Worm (Caenorhabditis elegans) whole organism, L4 larva: ENCODE results near the gene nhx-5.

Source experiments
- F37D6.2 ChIP-seq: sonication (generic microtip); optimal IDR thresholded peaks from 2 replicates; lab custom pipeline; 2016; ENCODE audit warnings: mild to moderate bottlenecking, missing genetic modification characterization, missing compliant biosample characterization
- R02D3.7 ChIP-seq: fragments of 150-350 bp; sonication (generic microtip); optimal IDR thresholded peaks from 3 replicates; lab custom pipeline; 2014; ENCODE audit warnings: missing biosample characterization, missing genetic modification characterization
- T26A8.4 ChIP-seq: fragments of 200-800 bp; sonication (Bioruptor generic); IDR thresholded peaks from 2 replicates; pipeline ENCODE4 v1.3.6; 2022; ENCODE audit warnings: missing genetic modification characterization, missing compliant biosample characterization
- Y5F2A.4 ChIP-seq: fragments of 200-800 bp; sonication (Bioruptor generic); optimal IDR thresholded peaks from 2 replicates; lab custom pipeline; 2018; ENCODE audit warnings: mild to moderate bottlenecking, missing genetic modification characterization, missing compliant biosample characterization
- ZK546.5 ChIP-seq, 2 experiments: sonication (generic microtip); optimal IDR thresholded peaks; 2 replicates each; lab custom pipeline; 2017; ENCODE audit warnings: missing biosample characterization in 2 of 2, missing genetic modification characterization in 2 of 2
- aha-1 ChIP-seq: fragments of 150-350 bp; peaks from one replicate; lab custom pipeline; 2014; ENCODE audit warnings: missing biosample characterization, missing genetic modification characterization
- ceh-20 ChIP-seq: fragments of 200-800 bp; sonication (Bioruptor generic); IDR thresholded peaks from 2 replicates; pipeline ENCODE4 v1.3.6; 2022; ENCODE audit warnings: missing genetic modification reagents, missing genetic modification characterization, missing compliant biosample characterization
- ceh-82 ChIP-seq: sonication (generic microtip); optimal IDR thresholded peaks from 2 replicates; lab custom pipeline; 2017; ENCODE audit warnings: missing biosample characterization, missing genetic modification characterization
- cey-2 ChIP-seq: sonication (generic microtip); optimal IDR thresholded peaks from 3 replicates; lab custom pipeline; 2017; ENCODE audit warnings: missing genetic modification characterization, mild to moderate bottlenecking, missing compliant biosample characterization, antibody characterized with exemption, borderline replicate concordance; ENCODE audit not compliant: insufficient read depth
- daf-12 ChIP-seq: fragments of 150-350 bp; optimal IDR thresholded peaks from 2 replicates; lab custom pipeline; 2014; ENCODE audit warnings: missing biosample characterization, missing genetic modification reagents, missing genetic modification characterization
- dpl-1 ChIP-seq: fragments of 150-350 bp; optimal IDR thresholded peaks from 2 replicates; lab custom pipeline; 2014; ENCODE audit warnings: missing biosample characterization, missing genetic modification reagents, missing genetic modification characterization
- dve-1 ChIP-seq: sonication (generic microtip); optimal IDR thresholded peaks from 2 replicates; lab custom pipeline; 2017; ENCODE audit warnings: antibody characterized with exemption, mild to moderate bottlenecking, missing genetic modification characterization, missing compliant biosample characterization; ENCODE audit not compliant: insufficient read depth
- egl-27 ChIP-seq: sonication (generic microtip); optimal IDR thresholded peaks from 3 replicates; lab custom pipeline; 2017; ENCODE audit warnings: missing biosample characterization, missing genetic modification reagents, missing genetic modification characterization
- egl-43 ChIP-seq: fragments of 200-800 bp; sonication (Bioruptor generic); IDR thresholded peaks from 2 replicates; pipeline ENCODE4 v1.3.6; 2022; ENCODE audit warnings: missing genetic modification reagents, missing genetic modification characterization, missing compliant biosample characterization
- fkh-10 ChIP-seq: fragments of 150-350 bp; optimal IDR thresholded peaks from 2 replicates; lab custom pipeline; 2014; ENCODE audit warnings: missing biosample characterization, missing genetic modification reagents, missing genetic modification characterization
- fos-1 ChIP-seq: fragments of 150-350 bp; optimal IDR thresholded peaks from 2 replicates; lab custom pipeline; 2014; ENCODE audit warnings: missing biosample characterization, missing genetic modification characterization
- hif-1 ChIP-seq, 2 experiments: sonication (generic microtip); optimal IDR thresholded peaks; 2 replicates each; lab custom pipeline; 2016 to 2017; ENCODE audit warnings: missing compliant biosample characterization in 2 of 2, missing genetic modification characterization in 2 of 2, missing genetic modification reagents in 2 of 2, missing genotype in 2 of 2, mild to moderate bottlenecking in 1 of 2
- hlh-30 ChIP-seq: sonication (generic microtip); optimal IDR thresholded peaks from 2 replicates; lab custom pipeline; 2017; ENCODE audit warnings: antibody characterized with exemption, mild to moderate bottlenecking, missing genetic modification characterization, missing compliant biosample characterization; ENCODE audit not compliant: insufficient read depth
- hmg-1.1 ChIP-seq: fragments of 200-800 bp; sonication (Bioruptor generic); IDR thresholded peaks from 2 replicates; pipeline ENCODE4 v1.3.6; 2022; ENCODE audit warnings: missing genetic modification reagents, missing genetic modification characterization, missing compliant biosample characterization
- jun-1 ChIP-seq: fragments of 150-350 bp; optimal IDR thresholded peaks from 2 replicates; lab custom pipeline; 2014; ENCODE audit warnings: missing biosample characterization, missing genetic modification reagents, missing genetic modification characterization
- lin-38 ChIP-seq: fragments of 200-800 bp; sonication (Bioruptor generic); IDR thresholded peaks from 2 replicates; pipeline ENCODE4 v1.3.6; 2022; ENCODE audit warnings: missing genetic modification reagents, missing genetic modification characterization, missing compliant biosample characterization
- lsy-2 ChIP-seq, 2 experiments: fragments of 150-350 bp in 1 of 2; sonication (generic microtip) in 1 of 2; optimal IDR thresholded peaks; 2 replicates each; lab custom pipeline; 2014 to 2017; ENCODE audit warnings: missing biosample characterization in 2 of 2, missing genetic modification characterization in 2 of 2
- mdl-1 ChIP-seq, 2 experiments: fragments of 150-350 bp in 1 of 2; sonication (generic microtip) in 1 of 2; optimal IDR thresholded peaks; 2 replicates each; lab custom pipeline; 2014 to 2017; ENCODE audit warnings: missing biosample characterization in 2 of 2, missing genetic modification characterization in 2 of 2
- mes-2 ChIP-seq: sonication (generic microtip); optimal IDR thresholded peaks from 2 replicates; lab custom pipeline; 2016; ENCODE audit warnings: missing genotype, mild to moderate bottlenecking, missing genetic modification characterization, missing compliant biosample characterization; ENCODE audit not compliant: poor library complexity, severe bottlenecking
- mxl-2 ChIP-seq: fragments of 200-800 bp; sonication (Bioruptor generic); conservative IDR thresholded peaks from 2 replicates; pipeline ENCODE4 v1.3.6; 2022; ENCODE audit warnings: missing genetic modification reagents, missing genetic modification characterization, missing compliant biosample characterization
- nhr-102 ChIP-seq: sonication (generic microtip); optimal IDR thresholded peaks from 2 replicates; lab custom pipeline; 2016; ENCODE audit warnings: mild to moderate bottlenecking, missing genetic modification characterization, moderate library complexity, missing compliant biosample characterization
- nhr-11 ChIP-seq: fragments of 150-350 bp; optimal IDR thresholded peaks from 2 replicates; lab custom pipeline; 2014; ENCODE audit warnings: missing biosample characterization, missing genetic modification characterization
- nhr-111 ChIP-seq: fragments of 200-800 bp; sonication (Bioruptor generic); optimal IDR thresholded peaks from 2 replicates; lab custom pipeline; 2018; ENCODE audit warnings: mild to moderate bottlenecking, missing genetic modification characterization, missing compliant biosample characterization
- nhr-25 ChIP-seq: sonication (generic microtip); optimal IDR thresholded peaks from 2 replicates; lab custom pipeline; 2017; ENCODE audit warnings: missing genetic modification characterization, mild to moderate bottlenecking, missing compliant biosample characterization, antibody characterized with exemption, moderate library complexity, borderline replicate concordance; ENCODE audit not compliant: insufficient read depth
- nhr-28 ChIP-seq: fragments of 150-350 bp; optimal IDR thresholded peaks from 2 replicates; lab custom pipeline; 2014; ENCODE audit warnings: missing biosample characterization, missing genetic modification characterization
- nhr-42 ChIP-seq: fragments of 200-800 bp; sonication (Bioruptor generic); IDR thresholded peaks from 2 replicates; pipeline ENCODE4 v1.3.6; 2022; ENCODE audit warnings: missing genetic modification characterization, missing compliant biosample characterization
- nhr-6 ChIP-seq: fragments of 150-350 bp; optimal IDR thresholded peaks from 2 replicates; lab custom pipeline; 2014; ENCODE audit warnings: missing biosample characterization, missing genetic modification characterization
- php-3 ChIP-seq: fragments of 200-800 bp; sonication (Bioruptor generic); IDR thresholded peaks from 2 replicates; pipeline ENCODE4 v1.3.6; 2022; ENCODE audit warnings: missing genetic modification reagents, missing genetic modification characterization, missing compliant biosample characterization
- pqm-1 ChIP-seq: sonication (generic microtip); optimal IDR thresholded peaks from 2 replicates; lab custom pipeline; 2017; ENCODE audit warnings: missing biosample characterization, missing genetic modification characterization
- spr-1 ChIP-seq: sonication (generic microtip); optimal IDR thresholded peaks from 2 replicates; lab custom pipeline; 2016; ENCODE audit warnings: mild to moderate bottlenecking, missing genetic modification characterization, missing compliant biosample characterization
- spr-3 ChIP-seq: fragments of 200-800 bp; sonication (Bioruptor generic); optimal IDR thresholded peaks from 2 replicates; lab custom pipeline; 2018; ENCODE audit warnings: mild to moderate bottlenecking, missing genetic modification characterization, missing compliant biosample characterization
- unc-39 ChIP-seq: sonication (generic microtip); optimal IDR thresholded peaks from 2 replicates; lab custom pipeline; 2017; ENCODE audit warnings: missing biosample characterization, missing genetic modification characterization
- zip-11 ChIP-seq: fragments of 200-800 bp; sonication (Bioruptor generic); IDR thresholded peaks from 2 replicates; pipeline ENCODE4 v1.3.6; 2022; ENCODE audit warnings: missing genetic modification characterization, missing compliant biosample characterization
- zip-2 ChIP-seq: fragments of 150-350 bp; optimal IDR thresholded peaks from 2 replicates; lab custom pipeline; 2014; ENCODE audit warnings: missing biosample characterization, missing genetic modification characterization
- ztf-11 ChIP-seq: fragments of 150-350 bp; optimal IDR thresholded peaks from 2 replicates; lab custom pipeline; 2014; ENCODE audit warnings: missing biosample characterization, missing genetic modification characterization

nhx-5 gene

DNA sequence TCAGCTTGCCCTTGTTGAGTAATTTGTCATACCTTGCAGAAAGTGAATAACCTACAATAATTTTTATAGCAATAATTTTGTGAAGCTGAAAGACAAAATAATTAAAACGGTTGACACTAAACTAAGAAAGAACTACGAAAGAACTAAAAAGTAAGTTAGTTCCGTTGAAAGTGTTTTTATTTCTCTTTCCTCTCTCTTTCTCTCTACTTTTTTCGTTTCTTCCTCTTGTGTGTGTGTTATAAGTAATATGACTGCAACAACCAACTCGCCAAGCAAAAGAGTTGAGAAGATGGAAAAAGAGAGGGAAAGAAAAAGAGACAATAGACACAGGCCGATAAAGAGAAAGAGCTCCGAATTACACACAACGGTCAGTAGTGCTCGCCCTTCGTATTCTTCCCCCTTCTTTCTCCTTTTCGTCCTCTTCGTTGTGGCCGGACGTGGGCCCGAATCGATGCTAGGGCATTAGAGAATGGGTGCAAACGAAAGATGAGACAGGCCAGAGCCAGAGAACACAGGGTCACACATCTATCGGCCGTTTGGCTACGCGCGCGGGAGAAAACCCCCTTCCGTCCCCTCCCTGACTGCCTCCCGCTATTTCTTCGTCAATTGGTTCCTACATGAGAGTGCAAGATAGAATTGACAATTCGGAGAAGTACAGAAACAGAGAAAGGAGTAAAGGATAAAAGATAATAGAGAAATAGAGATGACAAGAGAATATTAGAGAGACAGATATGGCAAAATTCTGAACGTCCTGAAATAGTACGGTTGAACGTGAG lies 21.4 kb upstream of the nhx-5 start, which contains the start of gene syd-2 (continued):
- TF ChIP-seq ceh-82 (tag; lab: Kevin White, UChicago) = no peak
- TF ChIP-seq nhr-6 (tag; lab: Kevin White, UChicago) = peak; percentile 54
- TF ChIP-seq zip-11 (GFP tag; lab: Robert Waterston, UW) = no peak
- no peak for TF ChIP-seq nhr-111 (GFP tag; lab: Kevin White, UChicago)
- TF ChIP-seq mes-2 = peak; percentile 34
- no peak for TF ChIP-seq php-3 (GFP tag; lab: Robert Waterston, UW)
- peak; percentile 6 for TF ChIP-seq dve-1 (tag; lab: Kevin White, UChicago)
- peak; percentile 85 for TF ChIP-seq fkh-10 (GFP tag; lab: Kevin White, UChicago)
- TF ChIP-seq mdl-1 (tag; optimal IDR thresholded peaks at IDR 0.05; lab: Kevin White, UChicago) = peak; percentile 57 to 84
- no peak for TF ChIP-seq jun-1 (tag; lab: Kevin White, UChicago)
- TF ChIP-seq nhr-11 (tag; lab: Kevin White, UChicago) = peak; percentile 57
- peak; percentile 11 for TF ChIP-seq nhr-25
- no peak for TF ChIP-seq cey-2
- TF ChIP-seq lin-38 (GFP tag; lab: Robert Waterston, UW) = no peak
- 0 out of 2 replicates have a peak, but pooled peaks have one; percentile 56 for TF ChIP-seq T26A8.4 (GFP tag; lab: Robert Waterston, UW)
- TF ChIP-seq daf-12 (tag; lab: Kevin White, UChicago) = no peak
- TF ChIP-seq fos-1 (tag; lab: Kevin White, UChicago) = no peak
- peak; percentile 87 for TF ChIP-seq egl-43
- no peak for TF ChIP-seq nhr-102 (tag; lab: Kevin White, UChicago)
- TF ChIP-seq ZK546.5 (tag; optimal IDR thresholded peaks at IDR 0.05; lab: Kevin White, UChicago) = no peak
- TF ChIP-seq ceh-20 (GFP tag; lab: Robert Waterston, UW) = peak; percentile 56; the same call in 1 of the 2 replicates
- TF ChIP-seq nhr-28 = peak; percentile 72
- peak; percentile 77 for TF ChIP-seq hmg-1.1 (GFP tag; lab: Robert Waterston, UW)
- no peak for TF ChIP-seq ztf-11 (tag; lab: Kevin White, UChicago)
- peak; percentile 91 for TF ChIP-seq aha-1 (tag; lab: Kevin White, UChicago)
- TF ChIP-seq zip-2 (tag; lab: Kevin White, UChicago) = no peak
- no peak for TF ChIP-seq R02D3.7 (tag; lab: Kevin White, UChicago)
- TF ChIP-seq Y5F2A.4 (GFP tag; lab: Kevin White, UChicago) = no peak
- TF ChIP-seq spr-3 (GFP tag; lab: Kevin White, UChicago) = no peak
- peak; percentile 60 for TF ChIP-seq pqm-1 (tag; lab: Kevin White, UChicago)
- TF ChIP-seq egl-27 (tag; lab: Kevin White, UChicago) = no peak
- peak; percentile 21 for TF ChIP-seq dpl-1 (GFP tag; lab: Kevin White, UChicago)
- TF ChIP-seq F37D6.2 (tag; lab: Kevin White, UChicago) = peak; percentile 56
- TF ChIP-seq nhr-42 (GFP tag; lab: Robert Waterston, UW) = 0 out of 2 replicates have a peak, but pooled peaks have one; percentile 46
- TF ChIP-seq mxl-2 (GFP tag; lab: Robert Waterston, UW) = no peak
- TF ChIP-seq unc-39 (tag; lab: Kevin White, UChicago) = no peak
- peak; percentile 70 for TF ChIP-seq hlh-30 (tag; lab: Kevin White, UChicago)
- TF ChIP-seq hif-1 (tag; optimal IDR thresholded peaks at IDR 0.05; lab: Kevin White, UChicago) = peak in 1 of 2 experiments; percentile 42
- TF ChIP-seq lsy-2 (tag; optimal IDR thresholded peaks at IDR 0.05; lab: Kevin White, UChicago) = peak; percentile 65 to 71
- peak; percentile 36 for TF ChIP-seq spr-1 (tag; lab: Kevin White, UChicago)
